Worm (Caenorhabditis elegans) whole organism, L4/young adult: ENCODE measurements around the gene bec-1.

Experiments used
- W03F9.2 ChIP-seq: fragments of 150-350 bp; optimal IDR thresholded peaks from 2 replicates; lab custom pipeline; 2014; ENCODE audit warnings: missing biosample characterization, missing genetic modification characterization
- dao-5 ChIP-seq: sonication (generic microtip); optimal IDR thresholded peaks from 2 replicates; lab custom pipeline; 2016; ENCODE audit warnings: missing genotype, missing genetic modification characterization, moderate library complexity, missing compliant biosample characterization
- him-1 ChIP-seq: sonication (generic microtip); optimal IDR thresholded peaks from 2 replicates; lab custom pipeline; 2016; ENCODE audit warnings: missing genotype, missing genetic modification reagents, missing genetic modification characterization, missing compliant biosample characterization

bec-1 gene

ce11 chrIV:5614558-5615026, 49.6 kb downstream of the bec-1 start, which contains the start of gene C39H7.4:
Gene C39H7.4 (minus strand): TSS chrIV:5614608.
- TF ChIP-seq W03F9.2 (tag; lab: Kevin White, UChicago) (no peak), him-1 (tag; lab: Kevin White, UChicago) (no peak), dao-5 (tag; lab: Kevin White, UChicago) (no peak)
